Fruit fly (Drosophila melanogaster) whole organism, embryonic: Measurements from ENCODE around the gene Rtc1.

Experiments
- ATbp ChIP-seq: fragments of 200-800 bp; sonication (Bioruptor generic); optimal IDR thresholded peaks from 2 replicates; lab custom pipeline; 2017; ENCODE audit warnings: missing biosample characterization, mild to moderate bottlenecking, missing genetic modification characterization, missing genetic modification reagents
- Bteb2 ChIP-seq: fragments of 200-800 bp; sonication (Bioruptor generic); optimal IDR thresholded peaks from 2 replicates; lab custom pipeline; 2016; ENCODE audit warnings: missing biosample characterization, missing genetic modification characterization
- C15 ChIP-seq: fragments of 200-800 bp; sonication (Bioruptor generic); IDR thresholded peaks from 3 replicates; pipeline ENCODE4 v1.3.6; 2022; ENCODE audit warnings: missing biosample characterization, missing genetic modification characterization
- CG1024 ChIP-seq: fragments of 200-800 bp; sonication (Bioruptor generic); IDR thresholded peaks from 2 replicates; pipeline ENCODE4 v1.3.6; 2022; ENCODE audit warnings: missing biosample characterization, missing genetic modification characterization
- CG10366 ChIP-seq: fragments of 200-800 bp; sonication (Bioruptor generic); IDR thresholded peaks from 2 replicates; pipeline ENCODE4 v1.3.6; 2022; ENCODE audit warnings: missing biosample characterization, missing genetic modification characterization
- CG11695 ChIP-seq: fragments of 200-800 bp; sonication (Bioruptor generic); IDR thresholded peaks from 3 replicates; pipeline ENCODE4 v1.3.6; 2022; ENCODE audit warnings: missing biosample characterization, missing genetic modification characterization
- CG16815 ChIP-seq: fragments of 200-800 bp; sonication (Bioruptor generic); optimal IDR thresholded peaks from 3 replicates; lab custom pipeline; 2017; ENCODE audit warnings: missing biosample characterization, mild to moderate bottlenecking, missing genetic modification characterization
- CG17568 ChIP-seq: fragments of 200-800 bp; sonication (Bioruptor generic); optimal IDR thresholded peaks from 2 replicates; lab custom pipeline; 2018; ENCODE audit warnings: missing biosample characterization, mild to moderate bottlenecking, missing genetic modification characterization, moderate library complexity
- CG17912 ChIP-seq: fragments of 200-800 bp; sonication (Bioruptor generic); optimal IDR thresholded peaks from 2 replicates; lab custom pipeline; 2018; ENCODE audit warnings: missing biosample characterization, mild to moderate bottlenecking, missing genetic modification characterization
- CG2199 ChIP-seq: fragments of 200-800 bp; sonication (Bioruptor generic); IDR thresholded peaks from 3 replicates; pipeline ENCODE4 v1.3.6; 2022; ENCODE audit warnings: missing biosample characterization, missing genetic modification characterization
- CG2712 ChIP-seq: fragments of 200-800 bp; optimal IDR thresholded peaks from 3 replicates; lab custom pipeline; 2019; ENCODE audit warnings: missing biosample characterization, mild to moderate bottlenecking, missing genetic modification characterization, moderate library complexity
- CG32772 ChIP-seq: fragments of 200-800 bp; sonication (Bioruptor generic); IDR thresholded peaks from 2 replicates; pipeline ENCODE4 v1.3.6; 2022; ENCODE audit warnings: missing biosample characterization, missing genetic modification characterization
- CG33213 ChIP-seq: fragments of 200-800 bp; sonication (Bioruptor generic); optimal IDR thresholded peaks from 3 replicates; lab custom pipeline; 2016; ENCODE audit warnings: missing biosample characterization, missing genetic modification characterization
- CG4328 ChIP-seq: fragments of 200-800 bp; sonication (Bioruptor generic); optimal IDR thresholded peaks from 3 replicates; lab custom pipeline; 2017; ENCODE audit warnings: missing biosample characterization, missing genetic modification reagents, missing genetic modification characterization
- CG7839 ChIP-seq: fragments of 200-800 bp; sonication (Bioruptor generic); optimal IDR thresholded peaks from 3 replicates; lab custom pipeline; 2018; ENCODE audit warnings: missing biosample characterization, mild to moderate bottlenecking, missing genetic modification characterization, moderate library complexity
- CG9876 ChIP-seq: fragments of 200-800 bp; sonication (Bioruptor generic); optimal IDR thresholded peaks from 2 replicates; lab custom pipeline; 2016; ENCODE audit warnings: missing biosample characterization, missing genetic modification characterization
- CkIIα-i1 ChIP-seq: fragments of 200-800 bp; sonication (Bioruptor generic); IDR thresholded peaks from 2 replicates; pipeline ENCODE4 v1.3.6; 2022; ENCODE audit warnings: missing biosample characterization, missing genetic modification characterization
- Dad ChIP-seq: fragments of 200-800 bp; sonication (Bioruptor generic); optimal IDR thresholded peaks from 3 replicates; lab custom pipeline; 2016; ENCODE audit warnings: missing biosample characterization, missing genetic modification characterization
- Fer2 ChIP-seq: fragments of 200-800 bp; sonication (Bioruptor generic); optimal IDR thresholded peaks from 2 replicates; lab custom pipeline; 2018; ENCODE audit warnings: missing biosample characterization, mild to moderate bottlenecking, missing genetic modification characterization, moderate library complexity
- Gug ChIP-seq: fragments of 200-800 bp; sonication (Bioruptor generic); IDR thresholded peaks from 4 replicates; pipeline ENCODE4 v1.3.6; 2022; ENCODE audit warnings: missing biosample characterization, missing genetic modification characterization
- Hsf ChIP-seq: fragments of 200-800 bp; sonication (Bioruptor generic); optimal IDR thresholded peaks from 3 replicates; lab custom pipeline; 2016; ENCODE audit warnings: missing biosample characterization, missing genetic modification characterization
- Max ChIP-seq: fragments of 200-800 bp; sonication (Bioruptor generic); optimal IDR thresholded peaks from 2 replicates; lab custom pipeline; 2016; ENCODE audit warnings: missing biosample characterization, mild to moderate bottlenecking, missing genetic modification characterization
- NfI ChIP-seq: fragments of 200-800 bp; sonication (Bioruptor generic); optimal IDR thresholded peaks from 3 replicates; lab custom pipeline; 2018; ENCODE audit warnings: missing biosample characterization, mild to moderate bottlenecking, missing genetic modification characterization, moderate library complexity
- Six4 ChIP-seq: fragments of 200-800 bp; sonication (Bioruptor generic); optimal IDR thresholded peaks from 2 replicates; lab custom pipeline; 2016; ENCODE audit warnings: missing biosample characterization, missing genetic modification characterization
- Sox100B ChIP-seq: fragments of 200-800 bp; sonication (Bioruptor generic); optimal IDR thresholded peaks from 3 replicates; lab custom pipeline; 2018; ENCODE audit warnings: missing biosample characterization, mild to moderate bottlenecking, missing genetic modification characterization
- Spps ChIP-seq: fragments of 200-800 bp; sonication (Bioruptor generic); optimal IDR thresholded peaks from 2 replicates; lab custom pipeline; 2018; ENCODE audit warnings: missing biosample characterization, mild to moderate bottlenecking, missing genetic modification characterization
- Sry-β ChIP-seq: fragments of 200-800 bp; sonication (Bioruptor generic); optimal IDR thresholded peaks from 2 replicates; lab custom pipeline; 2018; ENCODE audit warnings: missing biosample characterization, mild to moderate bottlenecking, missing genetic modification characterization, moderate library complexity
- aop ChIP-seq: fragments of 200-800 bp; sonication (Bioruptor generic); IDR thresholded peaks from 2 replicates; pipeline ENCODE4 v1.3.6; 2022; ENCODE audit warnings: missing biosample characterization, missing genetic modification characterization
- ato ChIP-seq: fragments of 200-800 bp; sonication (Bioruptor generic); IDR thresholded peaks from 2 replicates; pipeline ENCODE4 v1.3.6; 2022; ENCODE audit warnings: missing biosample characterization, missing genetic modification characterization; ENCODE audit not compliant: partially characterized antibody
- cato ChIP-seq: fragments of 200-800 bp; sonication (Bioruptor generic); optimal IDR thresholded peaks from 2 replicates; lab custom pipeline; 2016; ENCODE audit warnings: missing biosample characterization, missing genetic modification characterization, borderline replicate concordance
- crc ChIP-seq: fragments of 200-800 bp; sonication (Bioruptor generic); optimal IDR thresholded peaks from 2 replicates; lab custom pipeline; 2016; ENCODE audit warnings: missing biosample characterization, missing genetic modification characterization
- cwo ChIP-seq: fragments of 200-800 bp; sonication (Bioruptor generic); optimal IDR thresholded peaks from 3 replicates; lab custom pipeline; 2017; ENCODE audit warnings: missing biosample characterization, missing genetic modification characterization, mild to moderate bottlenecking, moderate library complexity, missing genetic modification reagents
- dimm ChIP-seq: fragments of 200-800 bp; sonication (Bioruptor generic); IDR thresholded peaks from 2 replicates; pipeline ENCODE4 v1.3.6; 2022; ENCODE audit warnings: missing biosample characterization, missing genetic modification characterization
- esg ChIP-seq: fragments of 200-800 bp; sonication (Bioruptor generic); conservative IDR thresholded peaks from 2 replicates; pipeline ENCODE4 v1.3.6; 2022; ENCODE audit warnings: missing biosample characterization, missing genetic modification characterization
- eve ChIP-seq, 2 experiments: fragments of >200 bp; optimal IDR thresholded peaks; 2 replicates each; lab custom pipeline; 2017; ENCODE audit warnings: missing biosample characterization in 2 of 2, missing genetic modification characterization in 2 of 2
- fd102C ChIP-seq: fragments of 200-800 bp; sonication (Bioruptor generic); optimal IDR thresholded peaks from 2 replicates; lab custom pipeline; 2018; ENCODE audit warnings: missing biosample characterization, mild to moderate bottlenecking, missing genetic modification characterization, moderate library complexity
- gt ChIP-seq: fragments of 200-800 bp; sonication (Bioruptor generic); IDR thresholded peaks from 2 replicates; pipeline ENCODE4 v1.3.6; 2022; ENCODE audit warnings: missing biosample characterization, missing genetic modification characterization
- inv ChIP-seq: fragments of 200-800 bp; sonication (Bioruptor generic); IDR thresholded peaks from 2 replicates; pipeline ENCODE4 v1.3.6; 2022; ENCODE audit warnings: missing biosample characterization, missing genetic modification characterization; ENCODE audit not compliant: partially characterized antibody
- kay ChIP-seq: fragments of 200-800 bp; sonication (Bioruptor generic); optimal IDR thresholded peaks from 2 replicates; lab custom pipeline; 2016; ENCODE audit warnings: missing biosample characterization, missing genetic modification characterization
- odd ChIP-seq: fragments of 200-800 bp; sonication (Bioruptor generic); optimal IDR thresholded peaks from 2 replicates; lab custom pipeline; 2017; ENCODE audit warnings: missing biosample characterization, mild to moderate bottlenecking, missing genetic modification characterization
- onecut ChIP-seq: fragments of 200-800 bp; sonication (Bioruptor generic); IDR thresholded peaks from 2 replicates; pipeline ENCODE4 v1.3.6; 2022; ENCODE audit warnings: missing biosample characterization, missing genetic modification characterization
- otp ChIP-seq: fragments of 200-800 bp; sonication (Bioruptor generic); IDR thresholded peaks from 3 replicates; pipeline ENCODE4, ENCODE4 v1.3.6; 2022; ENCODE audit warnings: missing biosample characterization, missing genetic modification characterization
- pzg ChIP-seq: fragments of 200-800 bp; sonication (Bioruptor generic); optimal IDR thresholded peaks from 3 replicates; lab custom pipeline; 2018; ENCODE audit warnings: missing biosample characterization, mild to moderate bottlenecking, missing genetic modification characterization, moderate library complexity
- slou ChIP-seq: fragments of 200-800 bp; sonication (Bioruptor generic); optimal IDR thresholded peaks from 3 replicates; lab custom pipeline; 2016; ENCODE audit warnings: missing biosample characterization, missing genetic modification characterization
- so ChIP-seq: fragments of 200-800 bp; sonication (Bioruptor generic); IDR thresholded peaks from 3 replicates; pipeline ENCODE4 v1.3.6; 2022; ENCODE audit warnings: missing biosample characterization, missing genetic modification characterization
- vnd ChIP-seq: fragments of 200-800 bp; sonication (Bioruptor generic); IDR thresholded peaks from 3 replicates; pipeline ENCODE4 v1.3.6; 2022; ENCODE audit warnings: missing biosample characterization, missing genetic modification characterization; ENCODE audit not compliant: partially characterized antibody
- z ChIP-seq: fragments of 200-800 bp; sonication (Bioruptor generic); IDR thresholded peaks from 3 replicates; pipeline ENCODE4 v1.3.6; 2022; ENCODE audit warnings: missing biosample characterization, missing genetic modification characterization
- zen2 ChIP-seq: fragments of 200-800 bp; sonication (Bioruptor generic); IDR thresholded peaks from 3 replicates; pipeline ENCODE4 v1.3.6; 2022; ENCODE audit warnings: missing biosample characterization, missing genetic modification characterization; ENCODE audit not compliant: partially characterized antibody

Gene Rtc1

dm6 chrX:13748906-13749872 lies 7.8 kb upstream of the Rtc1 start (continued):
- TF ChIP-seq Sox100B (peak; percentile 69), cato (GFP tag; lab: Kevin White, UChicago) (no peak), pzg (no peak), zen2 (GFP tag; lab: Robert Waterston, UW) (no peak), gt (no peak), otp (GFP tag; lab: Robert Waterston, UW) (peak; percentile 65; the same call in 2 of the 3 replicates), CkIIα-i1 (GFP tag; lab: Robert Waterston, UW) (no peak), aop (no peak), CG4328 (GFP tag; lab: Kevin White, UChicago) (no peak), CG7839 (peak; percentile 87), CG10366 (GFP tag; lab: Robert Waterston, UW) (peak; percentile 59), CG17568 (no peak), so (GFP tag; lab: Robert Waterston, UW) (peak; percentile 61; the same call in 1 of the 3 replicates), esg (peak; percentile 63), CG16815 (GFP tag; lab: Kevin White, UChicago) (peak; percentile 7), inv (GFP tag; lab: Robert Waterston, UW) (no peak), Bteb2 (GFP tag; lab: Kevin White, UChicago) (peak; percentile 16), CG33213 (no peak), dimm (GFP tag; lab: Robert Waterston, UW) (no peak), CG2712 (tag; lab: Kevin White, UChicago) (peak; percentile 75), Fer2 (peak; percentile 39), CG11695 (GFP tag; lab: Robert Waterston, UW) (peak; percentile 91), cwo (GFP tag; lab: Kevin White, UChicago) (peak; percentile 76), odd (peak; percentile 50), Six4 (GFP tag; lab: Kevin White, UChicago) (peak; percentile 25), CG32772 (GFP tag; lab: Robert Waterston, UW) (peak; percentile 72), Hsf (peak; percentile 50), Gug (GFP tag; lab: Robert Waterston, UW) (no peak), eve (GFP tag; optimal IDR thresholded peaks at IDR 0.05; lab: Kevin White, UChicago) (peak in 1 of 2 experiments; percentile 39), kay (GFP tag; lab: Kevin White, UChicago) (peak; percentile 19), slou (peak; percentile 20), Dad (GFP tag; lab: Kevin White, UChicago) (no peak), C15 (0 out of 3 replicates have a peak, but pooled peaks have one; percentile 7), ato (GFP tag; lab: Robert Waterston, UW) (no peak), fd102C (GFP tag; lab: Kevin White, UChicago) (no peak), crc (GFP tag; lab: Kevin White, UChicago) (peak; percentile 41), CG1024 (GFP tag; lab: Robert Waterston, UW) (peak; percentile 53; the same call in 1 of the 2 replicates), ATbp (GFP tag; lab: Kevin White, UChicago) (no peak), Spps (tag; lab: Kevin White, UChicago) (no peak), Max (GFP tag; lab: Kevin White, UChicago) (no peak), CG17912 (GFP tag; lab: Kevin White, UChicago) (no peak), Sry-β (GFP tag; lab: Kevin White, UChicago) (no peak), onecut (peak; percentile 33; the same call in 1 of the 2 replicates), vnd (GFP tag; lab: Robert Waterston, UW) (no peak), CG9876 (no peak), NfI (GFP tag; lab: Kevin White, UChicago) (peak; percentile 67), z (no peak), CG2199 (GFP tag; lab: Robert Waterston, UW) (no peak)
